Fruit fly (Drosophila melanogaster) whole organism, pupa: ENCODE measurements around the gene CG43085.

Experiments
- CG10348 ChIP-seq: fragments of 200-800 bp; sonication (Bioruptor generic); IDR thresholded peaks from 2 replicates; pipeline ENCODE4 v1.3.6; 2022; ENCODE audit warnings: missing biosample characterization, missing genetic modification characterization
- CG12605 ChIP-seq: fragments of 200-800 bp; sonication (Bioruptor generic); IDR thresholded peaks from 2 replicates; pipeline ENCODE4 v1.3.6; 2022; ENCODE audit warnings: missing biosample characterization, missing genetic modification characterization
- CG13204 ChIP-seq: fragments of 200-800 bp; sonication (Bioruptor generic); optimal IDR thresholded peaks from 2 replicates; lab custom pipeline; 2018; ENCODE audit warnings: missing biosample characterization, mild to moderate bottlenecking, missing genetic modification characterization, moderate library complexity
- CG14655 ChIP-seq: fragments of 200-800 bp; sonication (Bioruptor generic); optimal IDR thresholded peaks from 3 replicates; lab custom pipeline; 2017; ENCODE audit warnings: mild to moderate bottlenecking, missing biosample characterization, missing genetic modification reagents, missing genetic modification characterization
- CG17806 ChIP-seq: fragments of 200-800 bp; sonication (Bioruptor generic); optimal IDR thresholded peaks from 2 replicates; lab custom pipeline; 2018; ENCODE audit warnings: missing biosample characterization, mild to moderate bottlenecking, missing genetic modification characterization, moderate library complexity
- CG8159 ChIP-seq: fragments of 200-800 bp; sonication (Bioruptor generic); optimal IDR thresholded peaks from 3 replicates; lab custom pipeline; 2018; ENCODE audit warnings: missing biosample characterization, mild to moderate bottlenecking, missing genetic modification characterization, moderate library complexity
- CG8301 ChIP-seq: fragments of 200-800 bp; sonication (Bioruptor generic); optimal IDR thresholded peaks from 2 replicates; lab custom pipeline; 2018; ENCODE audit warnings: missing biosample characterization, mild to moderate bottlenecking, missing genetic modification characterization
- CG9948 ChIP-seq: fragments of 200-800 bp; sonication (Bioruptor generic); optimal IDR thresholded peaks from 2 replicates; lab custom pipeline; 2018; ENCODE audit warnings: missing biosample characterization, mild to moderate bottlenecking, missing genetic modification characterization, moderate library complexity
- EcR ChIP-seq: fragments of 200-800 bp; sonication (Bioruptor generic); optimal IDR thresholded peaks from 3 replicates; lab custom pipeline; 2019; ENCODE audit warnings: missing biosample characterization, missing genetic modification characterization, mild to moderate bottlenecking, moderate library complexity, missing genetic modification reagents
- Ets98B ChIP-seq: fragments of 200-800 bp; sonication (Bioruptor generic); IDR thresholded peaks from 2 replicates; pipeline ENCODE4 v1.3.6; 2022; ENCODE audit warnings: missing biosample characterization, missing genetic modification characterization
- Pif1A ChIP-seq: fragments of 200-800 bp; sonication (Bioruptor generic); optimal IDR thresholded peaks from 3 replicates; lab custom pipeline; 2016; ENCODE audit warnings: missing biosample characterization, missing genetic modification characterization
- Pif1B ChIP-seq: fragments of 200-800 bp; sonication (Bioruptor generic); optimal IDR thresholded peaks from 3 replicates; lab custom pipeline; 2016; ENCODE audit warnings: missing biosample characterization, missing genetic modification characterization
- fd96Ca ChIP-seq: fragments of 200-800 bp; sonication (Bioruptor generic); IDR thresholded peaks from 3 replicates; pipeline ENCODE4 v1.3.6; 2022; ENCODE audit warnings: missing biosample characterization, missing genetic modification characterization

DNA sequence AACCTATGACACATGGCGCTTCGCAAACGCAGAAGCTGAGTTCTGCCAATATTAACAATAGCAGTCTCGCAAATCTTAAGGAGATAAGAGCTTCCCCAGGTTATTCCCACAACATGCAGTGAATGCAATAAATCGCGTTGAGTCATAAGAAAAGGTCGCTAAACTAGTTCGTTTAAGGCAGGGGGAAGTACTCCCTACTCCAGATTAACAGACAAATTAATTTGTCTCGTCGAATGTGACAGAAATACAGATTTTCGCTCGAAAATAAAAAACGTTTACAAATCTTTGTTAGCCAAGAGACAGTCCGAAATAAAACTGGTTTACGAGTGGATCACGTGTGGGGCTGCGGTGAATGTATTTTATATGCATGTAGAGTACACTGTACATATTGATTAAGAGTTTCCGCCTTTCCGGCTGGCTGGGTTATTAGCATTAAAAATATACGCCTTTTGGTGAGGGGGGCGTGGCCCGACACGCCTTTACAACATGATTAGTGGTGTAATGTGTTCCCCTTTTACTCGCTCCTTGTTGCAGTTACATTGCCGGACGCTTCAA is 20.9 kb downstream of the CG43085 start:
- no peak for TF ChIP-seq CG12605
- no peak for TF ChIP-seq CG10348
- peak; percentile 84 for TF ChIP-seq EcR
- no peak for TF ChIP-seq fd96Ca (GFP tag; lab: Robert Waterston, UW)
- no peak for TF ChIP-seq CG17806 (tag; lab: Kevin White, UChicago)
- no peak for TF ChIP-seq CG14655
- no peak for TF ChIP-seq Pif1A (GFP tag; lab: Kevin White, UChicago)
- no peak for TF ChIP-seq CG8159 (tag; lab: Kevin White, UChicago)
- no peak for TF ChIP-seq Ets98B (GFP tag; lab: Robert Waterston, UW)
- TF ChIP-seq Pif1B (GFP tag; lab: Kevin White, UChicago): no peak
- TF ChIP-seq CG9948 (tag; lab: Kevin White, UChicago): no peak
- no peak for TF ChIP-seq CG13204 (GFP tag; lab: Kevin White, UChicago)
- no peak for TF ChIP-seq CG8301 (tag; lab: Kevin White, UChicago)
